Fruit fly (Drosophila melanogaster): Measurements from ENCODE around the gene CG2129.

DNA sequence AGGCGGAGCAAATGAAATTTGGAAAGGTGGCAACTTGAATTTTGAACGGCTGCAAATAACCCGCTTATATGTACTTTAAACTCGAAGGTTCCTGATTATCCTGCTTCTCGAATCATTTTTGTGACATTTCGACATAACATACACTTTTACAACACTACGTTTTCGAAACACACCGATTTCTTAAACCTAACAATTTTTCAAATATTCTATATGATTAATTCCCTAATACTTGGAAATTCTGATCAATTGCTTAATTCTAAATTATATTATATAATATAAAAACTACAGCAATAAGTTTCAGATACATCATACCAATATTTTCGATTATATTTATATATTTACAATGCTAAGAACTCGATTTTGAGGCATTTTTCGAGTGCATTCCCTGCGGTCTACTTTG is 17.1 kb downstream of the CG2129 start, which contains the start of gene CG10761:
- TF ChIP-seq psq (optimal IDR thresholded peaks at IDR 0.05) = no peak
- no peak for TF ChIP-seq Sin3A (optimal IDR thresholded peaks at IDR 0.05)
- TF ChIP-seq h (optimal IDR thresholded peaks at IDR 0.05) = no peak
